Fruit fly (Drosophila melanogaster) whole organism, embryonic: Measurements from ENCODE around the gene MED14.

Experiments
- CG10366 ChIP-seq: fragments of 200-800 bp; sonication (Bioruptor generic); IDR thresholded peaks from 2 replicates; pipeline ENCODE4 v1.3.6; 2022; ENCODE audit warnings: missing biosample characterization, missing genetic modification characterization
- CG11398 ChIP-seq: fragments of 200-800 bp; sonication (Bioruptor generic); optimal IDR thresholded peaks from 2 replicates; lab custom pipeline; 2016; ENCODE audit warnings: missing biosample characterization, missing genetic modification characterization
- CG11696 ChIP-seq: fragments of 200-800 bp; sonication (Bioruptor generic); IDR thresholded peaks from 2 replicates; pipeline ENCODE4 v1.3.6; 2022; ENCODE audit warnings: missing biosample characterization, missing genetic modification characterization
- CG12236 ChIP-seq: fragments of 200-800 bp; sonication (Bioruptor generic); optimal IDR thresholded peaks from 2 replicates; lab custom pipeline; 2016; ENCODE audit warnings: missing biosample characterization, missing genetic modification characterization
- CG13624 ChIP-seq: fragments of 200-800 bp; sonication (Bioruptor generic); optimal IDR thresholded peaks from 2 replicates; lab custom pipeline; 2016; ENCODE audit warnings: missing biosample characterization, missing genetic modification characterization
- CG13775 ChIP-seq: fragments of 200-800 bp; sonication (Bioruptor generic); optimal IDR thresholded peaks from 3 replicates; lab custom pipeline; 2017; ENCODE audit warnings: missing biosample characterization, mild to moderate bottlenecking, missing genetic modification characterization
- CG14965 ChIP-seq: fragments of 200-800 bp; sonication (Bioruptor generic); optimal IDR thresholded peaks from 2 replicates; lab custom pipeline; 2016; ENCODE audit warnings: missing biosample characterization, missing genetic modification characterization, borderline replicate concordance
- CG15514 ChIP-seq: fragments of 200-800 bp; sonication (Bioruptor generic); optimal IDR thresholded peaks from 3 replicates; lab custom pipeline; 2017; ENCODE audit warnings: missing biosample characterization, missing genetic modification characterization, mild to moderate bottlenecking, moderate library complexity, missing genetic modification reagents
- CG1647 ChIP-seq: fragments of 200-800 bp; sonication (Bioruptor generic); optimal IDR thresholded peaks from 3 replicates; lab custom pipeline; 2016; ENCODE audit warnings: missing biosample characterization, missing genetic modification characterization
- CG17186 ChIP-seq: fragments of 200-800 bp; sonication (Bioruptor generic); optimal IDR thresholded peaks from 3 replicates; lab custom pipeline; 2017; ENCODE audit warnings: missing biosample characterization, missing genetic modification reagents, missing genetic modification characterization
- CG17359 ChIP-seq: fragments of 200-800 bp; sonication (Bioruptor generic); optimal IDR thresholded peaks from 3 replicates; lab custom pipeline; 2018; ENCODE audit warnings: missing biosample characterization, mild to moderate bottlenecking, missing genetic modification characterization, moderate library complexity
- CG3163 ChIP-seq: fragments of 200-800 bp; sonication (Bioruptor generic); optimal IDR thresholded peaks from 3 replicates; lab custom pipeline; 2016; ENCODE audit warnings: missing biosample characterization, missing genetic modification characterization
- CG3281 ChIP-seq: fragments of 200-800 bp; sonication (Bioruptor generic); optimal IDR thresholded peaks from 3 replicates; lab custom pipeline; 2017; ENCODE audit warnings: missing biosample characterization, mild to moderate bottlenecking, missing genetic modification characterization
- CG3995 ChIP-seq: fragments of 200-800 bp; sonication (Bioruptor generic); optimal IDR thresholded peaks from 3 replicates; lab custom pipeline; 2016; ENCODE audit warnings: missing biosample characterization, missing genetic modification characterization
- CG6689 ChIP-seq: fragments of 200-800 bp; sonication (Bioruptor generic); IDR thresholded peaks from 2 replicates; pipeline ENCODE4 v1.3.6; 2022; ENCODE audit warnings: missing biosample characterization, missing genetic modification characterization
- CG7357 ChIP-seq: fragments of 200-800 bp; sonication (Bioruptor generic); IDR thresholded peaks from 3 replicates; pipeline ENCODE4 v1.3.6; 2022; ENCODE audit warnings: missing biosample characterization, missing genetic modification characterization
- CG7987 ChIP-seq: fragments of 200-800 bp; sonication (Bioruptor generic); optimal IDR thresholded peaks from 2 replicates; lab custom pipeline; 2018; ENCODE audit warnings: missing biosample characterization, mild to moderate bottlenecking, missing genetic modification characterization, moderate library complexity
- CG9609 ChIP-seq: fragments of 200-800 bp; sonication (Bioruptor generic); optimal IDR thresholded peaks from 3 replicates; lab custom pipeline; 2016; ENCODE audit warnings: missing biosample characterization, missing genetic modification characterization
- Chrac-16 ChIP-seq: fragments of 200-800 bp; sonication (Bioruptor generic); optimal IDR thresholded peaks from 3 replicates; lab custom pipeline; 2016; ENCODE audit warnings: missing biosample characterization, missing genetic modification characterization
- Dfd ChIP-seq, 2 experiments: fragments of >200 bp; optimal IDR thresholded peaks; 2 replicates each; lab custom pipeline; 2017; ENCODE audit warnings: missing biosample characterization in 2 of 2, missing genetic modification characterization in 2 of 2
- Dp ChIP-seq: fragments of 200-800 bp; sonication (Bioruptor generic); optimal IDR thresholded peaks from 2 replicates; lab custom pipeline; 2018; ENCODE audit warnings: missing biosample characterization, mild to moderate bottlenecking, missing genetic modification characterization, moderate library complexity
- Eip74EF ChIP-seq, 2 experiments: fragments of 200-800 bp in 1 of 2; fragments of >200 bp in 1 of 2; sonication (Bioruptor generic) in 1 of 2; optimal IDR thresholded peaks; 2 replicates each; lab custom pipeline; 2017 to 2019; ENCODE audit warnings: missing biosample characterization in 2 of 2, missing genetic modification characterization in 2 of 2, mild to moderate bottlenecking in 1 of 2, moderate library complexity in 1 of 2
- Ets65A ChIP-seq: fragments of 200-800 bp; sonication (Bioruptor generic); peaks from one replicate; lab custom pipeline; 2016; ENCODE audit warnings: missing biosample characterization, missing genetic modification characterization
- GATAe ChIP-seq: fragments of 200-800 bp; sonication (Bioruptor generic); conservative IDR thresholded peaks from 2 replicates; pipeline ENCODE4 v1.3.6; 2022; ENCODE audit warnings: missing biosample characterization, missing genetic modification characterization
- Gsc ChIP-seq: fragments of 200-800 bp; sonication (Bioruptor generic); IDR thresholded peaks from 2 replicates; pipeline ENCODE4 v1.3.6; 2022; ENCODE audit warnings: missing biosample characterization, missing genetic modification characterization
- HLH54F ChIP-seq: fragments of 200-800 bp; sonication (Bioruptor generic); optimal IDR thresholded peaks from 3 replicates; lab custom pipeline; 2016; ENCODE audit warnings: missing biosample characterization, missing genetic modification characterization
- HmgD ChIP-seq: fragments of 200-800 bp; sonication (Bioruptor generic); optimal IDR thresholded peaks from 3 replicates; lab custom pipeline; 2016; ENCODE audit warnings: missing biosample characterization, missing genetic modification characterization
- HmgZ ChIP-seq: fragments of 200-800 bp; sonication (Bioruptor generic); optimal IDR thresholded peaks from 2 replicates; lab custom pipeline; 2018; ENCODE audit warnings: missing biosample characterization, mild to moderate bottlenecking, missing genetic modification characterization
- Hmr ChIP-seq: fragments of 200-800 bp; sonication (Bioruptor generic); optimal IDR thresholded peaks from 3 replicates; lab custom pipeline; 2017; ENCODE audit warnings: mild to moderate bottlenecking, missing biosample characterization, missing genetic modification reagents, missing genetic modification characterization
- Lim3 ChIP-seq: fragments of 200-800 bp; sonication (Bioruptor generic); IDR thresholded peaks from 2 replicates; pipeline ENCODE4 v1.3.6; 2022; ENCODE audit warnings: missing biosample characterization, missing genetic modification characterization
- Lpt ChIP-seq: fragments of >200 bp; optimal IDR thresholded peaks from 2 replicates; lab custom pipeline; 2018; ENCODE audit warnings: missing biosample characterization, missing genetic modification characterization
- Ravus ChIP-seq: fragments of 200-800 bp; sonication (Bioruptor generic); IDR thresholded peaks from 2 replicates; pipeline ENCODE4 v1.3.6; 2022; ENCODE audit warnings: missing biosample characterization, missing genetic modification characterization
- Side ChIP-seq: fragments of 200-800 bp; sonication (Bioruptor generic); optimal IDR thresholded peaks from 2 replicates; lab custom pipeline; 2016; ENCODE audit warnings: missing biosample characterization, missing genetic modification characterization
- Sox102F ChIP-seq: fragments of 200-800 bp; sonication (Bioruptor generic); optimal IDR thresholded peaks from 2 replicates; lab custom pipeline; 2018; ENCODE audit warnings: missing biosample characterization, mild to moderate bottlenecking, missing genetic modification characterization, moderate library complexity
- YL-1 ChIP-seq: fragments of 200-800 bp; sonication (Bioruptor generic); optimal IDR thresholded peaks from 3 replicates; lab custom pipeline; 2017; ENCODE audit warnings: missing biosample characterization, mild to moderate bottlenecking, missing genetic modification characterization
- cad ChIP-seq: fragments of >200 bp; optimal IDR thresholded peaks from 2 replicates; lab custom pipeline; 2017; ENCODE audit warnings: missing biosample characterization, missing genetic modification characterization
- caup ChIP-seq: fragments of 200-800 bp; sonication (Bioruptor generic); optimal IDR thresholded peaks from 3 replicates; lab custom pipeline; 2017; ENCODE audit warnings: missing biosample characterization, mild to moderate bottlenecking, missing genetic modification characterization, moderate library complexity; ENCODE audit not compliant: severe bottlenecking
- chm ChIP-seq: fragments of 200-800 bp; sonication (Bioruptor generic); IDR thresholded peaks from 2 replicates; pipeline ENCODE4 v1.3.6; 2022; ENCODE audit warnings: missing biosample characterization, missing genetic modification characterization
- crc ChIP-seq: fragments of 200-800 bp; sonication (Bioruptor generic); optimal IDR thresholded peaks from 2 replicates; lab custom pipeline; 2016; ENCODE audit warnings: missing biosample characterization, missing genetic modification characterization
- dati ChIP-seq: fragments of 200-800 bp; sonication (Bioruptor generic); IDR thresholded peaks from 2 replicates; pipeline ENCODE4 v1.3.6; 2022; ENCODE audit warnings: missing biosample characterization, missing genetic modification characterization
- dmrt11E ChIP-seq: fragments of 200-800 bp; sonication (Bioruptor generic); optimal IDR thresholded peaks from 3 replicates; lab custom pipeline; 2018; ENCODE audit warnings: missing biosample characterization, mild to moderate bottlenecking, missing genetic modification characterization, moderate library complexity
- gem ChIP-seq: fragments of 200-800 bp; sonication (Bioruptor generic); optimal IDR thresholded peaks from 2 replicates; lab custom pipeline; 2019; ENCODE audit warnings: missing biosample characterization, mild to moderate bottlenecking, missing genetic modification characterization, moderate library complexity
- gro ChIP-seq: fragments of 200-800 bp; sonication (Bioruptor generic); optimal IDR thresholded peaks from 2 replicates; lab custom pipeline; 2016; ENCODE audit warnings: missing biosample characterization, missing genetic modification characterization
- gsb-n ChIP-seq: fragments of 200-800 bp; sonication (Bioruptor generic); optimal IDR thresholded peaks from 3 replicates; lab custom pipeline; 2018; ENCODE audit warnings: missing biosample characterization, mild to moderate bottlenecking, missing genetic modification characterization
- kah ChIP-seq: fragments of 200-800 bp; sonication (Bioruptor generic); optimal IDR thresholded peaks from 2 replicates; lab custom pipeline; 2018; ENCODE audit warnings: missing biosample characterization, mild to moderate bottlenecking, missing genetic modification characterization
- ken ChIP-seq: fragments of 200-800 bp; sonication (Bioruptor generic); IDR thresholded peaks from 3 replicates; pipeline ENCODE4 v1.3.6; 2022; ENCODE audit warnings: missing biosample characterization, missing genetic modification characterization
- lilli ChIP-seq: fragments of 200-800 bp; sonication (Bioruptor generic); optimal IDR thresholded peaks from 3 replicates; lab custom pipeline; 2016; ENCODE audit warnings: missing biosample characterization, missing genetic modification characterization
- nerfin-1 ChIP-seq: fragments of 200-800 bp; sonication (Bioruptor generic); optimal IDR thresholded peaks from 3 replicates; lab custom pipeline; 2019; ENCODE audit warnings: missing biosample characterization, mild to moderate bottlenecking, missing genetic modification characterization, moderate library complexity
- slp2 ChIP-seq: fragments of 200-800 bp; sonication (Bioruptor generic); optimal IDR thresholded peaks from 2 replicates; lab custom pipeline; 2016; ENCODE audit warnings: missing biosample characterization, missing genetic modification characterization
- tin ChIP-seq: fragments of 200-800 bp; sonication (Bioruptor generic); optimal IDR thresholded peaks from 3 replicates; lab custom pipeline; 2016; ENCODE audit warnings: missing biosample characterization, missing genetic modification characterization
- trh ChIP-seq: fragments of 200-800 bp; sonication (Bioruptor generic); optimal IDR thresholded peaks from 2 replicates; lab custom pipeline; 2016; ENCODE audit warnings: missing biosample characterization, missing genetic modification characterization
- zf30C ChIP-seq: fragments of 200-800 bp; sonication (Bioruptor generic); optimal IDR thresholded peaks from 3 replicates; lab custom pipeline; 2018; ENCODE audit warnings: missing biosample characterization, mild to moderate bottlenecking, missing genetic modification characterization

The MED14 gene

DNA sequence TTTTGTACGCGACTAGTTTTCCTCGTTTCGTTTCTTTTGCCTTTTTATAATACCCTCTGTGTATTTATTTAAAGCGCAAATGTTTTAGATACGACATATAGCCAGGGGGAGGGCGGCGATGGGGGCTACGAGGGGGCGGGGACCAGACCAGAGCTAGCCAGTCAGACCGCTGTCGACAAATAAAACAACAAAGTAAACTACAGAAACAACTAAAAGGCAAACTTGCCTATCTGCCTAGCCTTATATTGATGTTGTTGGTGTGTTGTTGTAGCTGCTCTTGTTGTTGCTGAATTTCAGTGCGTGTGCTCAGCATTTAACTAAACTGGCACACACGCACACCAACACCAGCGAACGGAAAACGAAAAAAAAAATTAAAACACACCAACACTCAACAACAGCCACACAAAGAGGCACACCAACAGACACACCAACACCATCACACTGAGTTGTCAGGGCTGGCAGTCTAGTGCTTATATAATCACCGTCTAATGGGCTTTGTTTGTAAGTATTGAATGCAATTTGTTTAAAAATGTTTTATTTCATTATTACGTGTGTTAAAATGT is 36.4 kb downstream of the MED14 start (continued):
- TF ChIP-seq HLH54F (GFP tag; lab: Kevin White, UChicago) (no peak), nerfin-1 (tag; lab: Kevin White, UChicago) (no peak), CG17186 (GFP tag; lab: Kevin White, UChicago) (no peak), Lpt (GFP tag; lab: Kevin White, UChicago) (no peak), CG7357 (GFP tag; lab: Robert Waterston, UW) (no peak), Hmr (GFP tag; lab: Kevin White, UChicago) (peak; percentile 52), CG11696 (no peak), gem (tag; lab: Kevin White, UChicago) (peak; percentile 32), CG3281 (GFP tag; lab: Kevin White, UChicago) (peak; percentile 17), CG3163 (peak; percentile 28), lilli (GFP tag; lab: Kevin White, UChicago) (no peak), Sox102F (GFP tag; lab: Kevin White, UChicago) (no peak), CG12236 (GFP tag; lab: Kevin White, UChicago) (no peak), CG1647 (GFP tag; lab: Kevin White, UChicago) (peak; percentile 18), Ets65A (GFP tag; lab: Kevin White, UChicago) (peak; percentile 80), CG6689 (GFP tag; lab: Robert Waterston, UW) (no peak), cad (no peak), slp2 (GFP tag; lab: Kevin White, UChicago) (no peak), Gsc (GFP tag; lab: Robert Waterston, UW) (no peak), CG15514 (GFP tag; lab: Kevin White, UChicago) (no peak), CG14965 (no peak), CG13775 (GFP tag; lab: Kevin White, UChicago) (no peak), YL-1 (GFP tag; lab: Kevin White, UChicago) (no peak), CG13624 (GFP tag; lab: Kevin White, UChicago) (peak; percentile 35), Side (GFP tag; lab: Kevin White, UChicago) (no peak), HmgD (GFP tag; lab: Kevin White, UChicago) (no peak), trh (GFP tag; lab: Kevin White, UChicago) (no peak), Eip74EF (GFP tag; optimal IDR thresholded peaks at IDR 0.05; lab: Kevin White, UChicago) (peak in 1 of 2 experiments; percentile 8), chm (GFP tag; lab: Robert Waterston, UW) (peak; percentile 68; the same call in 1 of the 2 replicates), gsb-n (tag; lab: Kevin White, UChicago) (no peak), Lim3 (GFP tag; lab: Robert Waterston, UW) (no peak), CG11398 (GFP tag; lab: Kevin White, UChicago) (no peak), CG9609 (GFP tag; lab: Kevin White, UChicago) (no peak), HmgZ (tag; lab: Kevin White, UChicago) (peak; percentile 56), dmrt11E (tag; lab: Kevin White, UChicago) (no peak), CG3995 (GFP tag; lab: Kevin White, UChicago) (no peak), zf30C (GFP tag; lab: Kevin White, UChicago) (no peak), CG7987 (peak; percentile 33), dati (no peak), Chrac-16 (GFP tag; lab: Kevin White, UChicago) (no peak), tin (no peak), crc (GFP tag; lab: Kevin White, UChicago) (no peak), gro (GFP tag; lab: Kevin White, UChicago) (peak; percentile 61), CG10366 (GFP tag; lab: Robert Waterston, UW) (no peak), ken (GFP tag; lab: Robert Waterston, UW) (no peak), Dp (GFP tag; lab: Kevin White, UChicago) (no peak), CG17359 (tag; lab: Kevin White, UChicago) (no peak), caup (GFP tag; lab: Kevin White, UChicago) (peak; percentile 30), Dfd (GFP tag; optimal IDR thresholded peaks at IDR 0.05; lab: Kevin White, UChicago) (no peak), GATAe (GFP tag; lab: Robert Waterston, UW) (no peak), kah (GFP tag; lab: Kevin White, UChicago) (no peak), Ravus (GFP tag; lab: Robert Waterston, UW) (no peak)
